Fruit fly (Drosophila melanogaster) whole organism, prepupa: ENCODE results near the gene CG16852.

Source experiments
- Blimp-1 ChIP-seq: fragments of 200-800 bp; sonication (Bioruptor generic); optimal IDR thresholded peaks from 3 replicates; lab custom pipeline; 2017; ENCODE audit warnings: missing biosample characterization, missing genetic modification characterization, mild to moderate bottlenecking, moderate library complexity, missing genetic modification reagents
- CG10631 ChIP-seq: fragments of 200-800 bp; sonication (Bioruptor generic); optimal IDR thresholded peaks from 2 replicates; lab custom pipeline; 2016; ENCODE audit warnings: missing biosample characterization, missing genetic modification characterization
- CG10669 ChIP-seq: fragments of 200-800 bp; sonication (Bioruptor generic); optimal IDR thresholded peaks from 3 replicates; lab custom pipeline; 2018; ENCODE audit warnings: missing biosample characterization, mild to moderate bottlenecking, missing genetic modification characterization, moderate library complexity
- CG11294 ChIP-seq: fragments of 200-800 bp; sonication (Bioruptor generic); IDR thresholded peaks from 2 replicates; pipeline ENCODE4 v1.3.6; 2022; ENCODE audit warnings: missing biosample characterization, missing genetic modification characterization
- CG11902 ChIP-seq: fragments of 200-800 bp; sonication (Bioruptor generic); optimal IDR thresholded peaks from 3 replicates; lab custom pipeline; 2016; ENCODE audit warnings: missing biosample characterization, missing genetic modification characterization
- CG15336 ChIP-seq: fragments of 200-800 bp; sonication (Bioruptor generic); IDR thresholded peaks from 2 replicates; pipeline ENCODE4 v1.3.6; 2022; ENCODE audit warnings: missing biosample characterization, missing genetic modification characterization
- CG1621 ChIP-seq: fragments of 200-800 bp; sonication (Bioruptor generic); optimal IDR thresholded peaks from 3 replicates; lab custom pipeline; 2018; ENCODE audit warnings: missing biosample characterization, mild to moderate bottlenecking, missing genetic modification characterization
- CG3032 ChIP-seq: fragments of 200-800 bp; optimal IDR thresholded peaks from 2 replicates; lab custom pipeline; 2019; ENCODE audit warnings: missing biosample characterization, mild to moderate bottlenecking, missing genetic modification characterization, moderate library complexity
- CG31627 ChIP-seq: fragments of 200-800 bp; sonication (Bioruptor generic); optimal IDR thresholded peaks from 3 replicates; lab custom pipeline; 2016; ENCODE audit warnings: missing biosample characterization, missing genetic modification characterization
- CG32006 ChIP-seq: fragments of 200-800 bp; sonication (Bioruptor generic); optimal IDR thresholded peaks from 3 replicates; lab custom pipeline; 2017; ENCODE audit warnings: missing biosample characterization, mild to moderate bottlenecking, missing genetic modification characterization
- CG34406 ChIP-seq: fragments of 200-800 bp; sonication (Bioruptor generic); optimal IDR thresholded peaks from 3 replicates; lab custom pipeline; 2016; ENCODE audit warnings: missing biosample characterization, missing genetic modification characterization
- CG3919 ChIP-seq: fragments of 200-800 bp; sonication (Bioruptor generic); optimal IDR thresholded peaks from 3 replicates; lab custom pipeline; 2016; ENCODE audit warnings: missing biosample characterization, missing genetic modification characterization
- CG4318 ChIP-seq: fragments of 200-800 bp; sonication (Bioruptor generic); optimal IDR thresholded peaks from 3 replicates; lab custom pipeline; 2017; ENCODE audit warnings: missing biosample characterization, mild to moderate bottlenecking, missing genetic modification characterization
- CG6163 ChIP-seq: fragments of 200-800 bp; sonication (Bioruptor generic); IDR thresholded peaks from 3 replicates; pipeline ENCODE4 v1.3.6; 2022; ENCODE audit warnings: missing biosample characterization, missing genetic modification characterization
- CG6276 ChIP-seq: fragments of 200-800 bp; sonication (Bioruptor generic); optimal IDR thresholded peaks from 2 replicates; lab custom pipeline; 2017; ENCODE audit warnings: missing biosample characterization, mild to moderate bottlenecking, missing genetic modification characterization
- CG6792 ChIP-seq: fragments of 200-800 bp; sonication (Bioruptor generic); optimal IDR thresholded peaks from 3 replicates; lab custom pipeline; 2016; ENCODE audit warnings: missing biosample characterization, missing genetic modification characterization
- CG6808 ChIP-seq: fragments of 200-800 bp; sonication (Bioruptor generic); optimal IDR thresholded peaks from 3 replicates; lab custom pipeline; 2017; ENCODE audit warnings: missing biosample characterization, missing genetic modification characterization, mild to moderate bottlenecking, moderate library complexity, missing genetic modification reagents
- CG6854 ChIP-seq: fragments of 200-800 bp; sonication (Bioruptor generic); optimal IDR thresholded peaks from 2 replicates; lab custom pipeline; 2017; ENCODE audit warnings: missing biosample characterization, mild to moderate bottlenecking, missing genetic modification characterization
- CG7368 ChIP-seq: fragments of 200-800 bp; sonication (Bioruptor generic); optimal IDR thresholded peaks from 3 replicates; lab custom pipeline; 2016; ENCODE audit warnings: missing biosample characterization, missing genetic modification characterization
- CG8119 ChIP-seq: fragments of 200-800 bp; sonication (Bioruptor generic); IDR thresholded peaks from 3 replicates; pipeline ENCODE4 v1.3.6; 2022; ENCODE audit warnings: missing biosample characterization, missing genetic modification characterization
- CG8319 ChIP-seq: fragments of 200-800 bp; sonication (Bioruptor generic); optimal IDR thresholded peaks from 3 replicates; lab custom pipeline; 2016; ENCODE audit warnings: missing biosample characterization, missing genetic modification characterization
- CG9139 ChIP-seq: fragments of 200-800 bp; sonication (Bioruptor generic); optimal IDR thresholded peaks from 3 replicates; lab custom pipeline; 2017; ENCODE audit warnings: missing biosample characterization, mild to moderate bottlenecking, missing genetic modification characterization
- Eip75B ChIP-seq: fragments of 200-800 bp; sonication (Bioruptor generic); optimal IDR thresholded peaks from 3 replicates; lab custom pipeline; 2016; ENCODE audit warnings: missing biosample characterization, missing genetic modification characterization
- Eip78C ChIP-seq: fragments of 200-800 bp; sonication (Bioruptor generic); peaks from one replicate; lab custom pipeline; 2016; ENCODE audit warnings: missing biosample characterization, missing genetic modification characterization
- Eip93F ChIP-seq: fragments of 200-800 bp; sonication (Bioruptor generic); optimal IDR thresholded peaks from 2 replicates; lab custom pipeline; 2016; ENCODE audit warnings: missing biosample characterization, mild to moderate bottlenecking, missing genetic modification characterization
- Ets21C ChIP-seq: fragments of 200-800 bp; sonication (Bioruptor generic); optimal IDR thresholded peaks from 3 replicates; lab custom pipeline; 2016; ENCODE audit warnings: missing biosample characterization, missing genetic modification characterization
- Ets96B ChIP-seq: fragments of 200-800 bp; optimal IDR thresholded peaks from 2 replicates; lab custom pipeline; 2019; ENCODE audit warnings: missing biosample characterization, mild to moderate bottlenecking, missing genetic modification characterization, moderate library complexity
- Gug ChIP-seq: fragments of 200-800 bp; sonication (Bioruptor generic); IDR thresholded peaks from 2 replicates; pipeline ENCODE4 v1.3.6; 2022; ENCODE audit warnings: missing biosample characterization, missing genetic modification characterization
- Hr38 ChIP-seq: sonication (Bioruptor generic); optimal IDR thresholded peaks from 2 replicates; lab custom pipeline; 2016; ENCODE audit warnings: missing biosample characterization, missing genetic modification characterization
- Hr4 ChIP-seq: fragments of 200-800 bp; sonication (Bioruptor generic); optimal IDR thresholded peaks from 3 replicates; lab custom pipeline; 2016; ENCODE audit warnings: missing biosample characterization, missing genetic modification characterization
- Lpt ChIP-seq: fragments of 200-800 bp; sonication (Bioruptor generic); optimal IDR thresholded peaks from 3 replicates; lab custom pipeline; 2016; ENCODE audit warnings: missing biosample characterization, missing genetic modification characterization
- OdsH ChIP-seq: fragments of 200-800 bp; sonication (Bioruptor generic); optimal IDR thresholded peaks from 3 replicates; lab custom pipeline; 2016; ENCODE audit warnings: missing biosample characterization, missing genetic modification characterization
- Sox102F ChIP-seq: fragments of 200-800 bp; sonication (Bioruptor generic); optimal IDR thresholded peaks from 2 replicates; lab custom pipeline; 2016; ENCODE audit warnings: missing biosample characterization, mild to moderate bottlenecking, missing genetic modification characterization
- Sox15 ChIP-seq: fragments of 200-800 bp; sonication (Bioruptor generic); optimal IDR thresholded peaks from 3 replicates; lab custom pipeline; 2016; ENCODE audit warnings: missing biosample characterization, missing genetic modification characterization
- achi ChIP-seq: fragments of 200-800 bp; sonication (Bioruptor generic); optimal IDR thresholded peaks from 3 replicates; lab custom pipeline; 2016; ENCODE audit warnings: missing biosample characterization, missing genetic modification characterization
- dac ChIP-seq: fragments of 200-800 bp; sonication (Bioruptor generic); optimal IDR thresholded peaks from 2 replicates; lab custom pipeline; 2017; ENCODE audit warnings: missing biosample characterization, mild to moderate bottlenecking, missing genetic modification characterization
- dsx ChIP-seq: fragments of 200-800 bp; optimal IDR thresholded peaks from 3 replicates; lab custom pipeline; 2019; ENCODE audit warnings: missing biosample characterization, mild to moderate bottlenecking, missing genetic modification characterization, moderate library complexity; ENCODE audit not compliant: poor library complexity, severe bottlenecking
- eg ChIP-seq: fragments of 200-800 bp; sonication (Bioruptor generic); IDR thresholded peaks from 3 replicates; pipeline ENCODE4 v1.3.6; 2022; ENCODE audit warnings: missing biosample characterization, missing genetic modification characterization
- esn ChIP-seq: fragments of 200-800 bp; sonication (Bioruptor generic); optimal IDR thresholded peaks from 2 replicates; lab custom pipeline; 2016; ENCODE audit warnings: missing biosample characterization, mild to moderate bottlenecking, missing genetic modification characterization, moderate library complexity
- fd59A ChIP-seq: fragments of 200-800 bp; sonication (Bioruptor generic); optimal IDR thresholded peaks from 2 replicates; lab custom pipeline; 2017; ENCODE audit warnings: missing biosample characterization, mild to moderate bottlenecking, missing genetic modification characterization, missing genetic modification reagents
- spab ChIP-seq: fragments of 200-800 bp; sonication (Bioruptor generic); optimal IDR thresholded peaks from 2 replicates; lab custom pipeline; 2017; ENCODE audit warnings: missing biosample characterization, mild to moderate bottlenecking, missing genetic modification characterization, missing genetic modification reagents
- svp ChIP-seq: fragments of 200-800 bp; sonication (Bioruptor generic); peaks from one replicate; lab custom pipeline; 2016; ENCODE audit warnings: missing biosample characterization, missing genetic modification characterization
- topi ChIP-seq: fragments of 200-800 bp; sonication (Bioruptor generic); optimal IDR thresholded peaks from 3 replicates; lab custom pipeline; 2016; ENCODE audit warnings: missing biosample characterization, missing genetic modification characterization

The CG16852 gene

DNA sequence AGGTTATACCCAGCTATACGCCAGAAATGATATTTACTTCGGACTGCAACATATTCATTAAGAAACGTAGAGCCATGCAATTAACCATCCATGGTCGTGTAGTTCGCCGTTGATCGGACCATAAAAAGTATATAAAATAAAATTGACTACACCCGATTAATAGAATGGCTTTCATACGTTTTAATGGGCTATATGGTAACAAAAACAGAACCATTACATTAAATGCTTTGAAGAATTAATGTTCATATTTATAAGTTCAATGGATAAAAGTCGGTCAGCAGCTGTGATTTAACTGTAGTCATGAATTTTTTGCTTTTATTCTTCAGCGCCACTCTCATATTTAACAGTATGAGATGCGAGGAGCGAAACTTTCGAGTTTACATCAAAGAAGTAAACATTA lies 8.0 kb upstream of the CG16852 start, which contains the start of gene CG33645:
CG33645 (plus strand) TSS at position 301 of the 400 bp plus-strand sequence.
- TF ChIP-seq CG6163 (GFP tag; lab: Robert Waterston, UW) (no peak), CG7368 (GFP tag; lab: Kevin White, UChicago) (no peak), CG6808 (no peak), CG6854 (GFP tag; lab: Kevin White, UChicago) (no peak), Hr4 (GFP tag; lab: Kevin White, UChicago) (no peak), CG6276 (GFP tag; lab: Kevin White, UChicago) (no peak), CG34406 (GFP tag; lab: Kevin White, UChicago) (no peak), CG1621 (tag; lab: Kevin White, UChicago) (no peak), Ets21C (GFP tag; lab: Kevin White, UChicago) (no peak), CG3032 (no peak), CG31627 (GFP tag; lab: Kevin White, UChicago) (no peak), CG10631 (GFP tag; lab: Kevin White, UChicago) (no peak), topi (GFP tag; lab: Kevin White, UChicago) (no peak)

dm6 chr2L:13535678-13536077 lies 4.9 kb upstream of the CG16852 start, which contains the start of gene CG15638:
CG15638 (minus strand) TSS chr2L:13535778.
- TF ChIP-seq CG4318 (GFP tag; lab: Kevin White, UChicago) (no peak), eg (GFP tag; lab: Robert Waterston, UW) (no peak), fd59A (GFP tag; lab: Kevin White, UChicago) (no peak)

DNA sequence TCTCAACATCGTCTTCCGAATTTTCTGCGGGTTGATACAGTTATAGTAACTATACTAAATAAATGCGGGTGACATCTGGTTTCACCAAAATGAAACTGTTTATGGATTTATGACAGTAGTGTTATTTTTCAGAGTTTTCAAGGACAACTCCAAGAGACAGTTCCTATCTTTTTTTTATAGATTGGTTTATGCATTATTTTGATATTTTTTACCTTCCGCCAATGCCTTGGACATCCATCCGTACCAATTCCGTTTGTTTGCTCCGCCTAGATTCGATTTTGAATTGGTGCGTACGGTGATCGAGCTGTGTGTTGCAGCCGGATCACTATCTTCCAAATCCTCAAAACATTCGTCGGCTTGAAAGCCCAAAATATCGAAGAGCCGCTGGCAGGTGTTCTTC lies 1.4 kb downstream of the CG16852 start, which contains the start of gene CG16853:
CG16853 (plus strand) TSS at position 301 of the 400 bp plus-strand sequence.
- TF ChIP-seq CG15336 (GFP tag; lab: Robert Waterston, UW) (no peak), CG8319 (no peak), CG11294 (no peak), dac (no peak), achi (GFP tag; lab: Kevin White, UChicago) (no peak), Sox15 (no peak), CG11902 (GFP tag; lab: Kevin White, UChicago) (no peak), CG6854 (GFP tag; lab: Kevin White, UChicago) (no peak)
- TF ChIP-seq, all 60 proteins: peak for 0

DNA sequence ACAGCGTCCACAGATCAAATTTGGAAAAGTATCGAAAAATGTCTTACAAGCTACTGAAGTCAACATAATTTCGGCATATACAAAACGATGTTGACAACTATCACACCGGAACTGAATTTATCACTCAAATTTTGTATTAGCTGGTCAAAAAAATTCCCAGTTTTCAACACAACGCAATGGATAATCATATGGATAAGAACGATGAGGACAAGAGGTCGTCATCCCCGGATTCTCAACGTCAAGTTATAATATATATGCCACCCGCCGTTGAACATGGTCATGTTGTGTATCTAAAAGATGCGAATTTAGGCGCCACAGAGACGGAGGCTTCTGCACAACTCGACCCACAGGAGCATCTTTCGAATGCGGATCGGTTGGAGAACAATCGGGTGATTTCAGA lies 1.9 kb downstream of the CG16852 start, which contains the start of gene CG9263:
CG9263 (minus strand) TSS at position 101 of the 400 bp plus-strand sequence.
- no peak for TF ChIP-seq CG3032
- TF ChIP-seq spab, result no peak
- no peak for TF ChIP-seq Eip93F (GFP tag; lab: Kevin White, UChicago)
- no peak for TF ChIP-seq CG32006

dm6 chr2L:13545678-13546077 lies 5.1 kb downstream of the CG16852 start:
- TF ChIP-seq CG8119 (peak; percentile 85), Eip78C (GFP tag; lab: Kevin White, UChicago) (peak; percentile 57), Blimp-1 (GFP tag; lab: Kevin White, UChicago) (no peak), CG11294 (no peak), CG10669 (GFP tag; lab: Kevin White, UChicago) (peak; percentile 65), esn (no peak), CG3032 (peak; percentile 68), Lpt (GFP tag; lab: Kevin White, UChicago) (peak; percentile 81), Hr4 (GFP tag; lab: Kevin White, UChicago) (peak; percentile 1), Gug (GFP tag; lab: Robert Waterston, UW) (no peak), dsx (GFP tag; lab: Kevin White, UChicago) (peak; percentile 85), CG6792 (no peak), CG32006 (peak; percentile 30), Eip93F (GFP tag; lab: Kevin White, UChicago) (no peak), achi (GFP tag; lab: Kevin White, UChicago) (peak; percentile 1), topi (GFP tag; lab: Kevin White, UChicago) (no peak), Sox15 (no peak), CG8319 (no peak), Eip75B (GFP tag; lab: Kevin White, UChicago) (peak; percentile 7), CG3919 (GFP tag; lab: Kevin White, UChicago) (peak; percentile 14), fd59A (GFP tag; lab: Kevin White, UChicago) (peak; percentile 67), CG9139 (GFP tag; lab: Kevin White, UChicago) (peak; percentile 96), Hr38 (GFP tag; lab: Kevin White, UChicago) (no peak), CG10631 (GFP tag; lab: Kevin White, UChicago) (peak; percentile 13), Ets96B (peak; percentile 81), OdsH (GFP tag; lab: Kevin White, UChicago) (no peak), CG11902 (GFP tag; lab: Kevin White, UChicago) (no peak), svp (GFP tag; lab: Kevin White, UChicago) (no peak), Sox102F (GFP tag; lab: Kevin White, UChicago) (no peak)
